Fruit fly (Drosophila melanogaster): ENCODE data around the gene PyK.

The PyK gene

DNA sequence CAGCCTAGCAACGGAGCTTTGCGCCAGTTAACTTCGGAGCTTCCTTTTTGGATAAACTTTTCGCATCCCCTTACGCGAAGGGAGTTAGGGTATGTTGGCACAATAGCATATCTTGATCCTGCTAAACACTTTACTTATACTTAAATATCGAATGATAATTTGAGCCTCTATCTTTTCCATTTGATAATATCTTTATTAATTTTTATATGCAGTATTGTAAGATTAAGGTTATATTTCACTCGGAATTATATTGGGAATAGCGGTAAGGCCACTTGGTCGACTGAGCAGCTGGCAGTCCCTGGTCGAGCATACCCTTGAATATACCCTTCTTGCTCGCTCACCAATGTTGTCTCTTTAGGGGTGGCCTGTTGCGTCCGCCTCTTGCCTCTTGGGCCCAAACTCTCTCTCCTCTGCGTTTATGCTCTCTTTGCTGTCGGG lies 1.5 kb downstream of the PyK start (continued):
- no peak for TF ChIP-seq gro (GFP tag; optimal IDR thresholded peaks at IDR 0.05)
- TF ChIP-seq CG1024 (GFP tag; IDR thresholded peaks at IDR 0.05), result peak; percentile 49
- TF ChIP-seq CG12071 (GFP tag; optimal IDR thresholded peaks at IDR 0.05), result peak; percentile 6
- peak; percentile 52 for TF ChIP-seq NfI (GFP tag; optimal IDR thresholded peaks at IDR 0.05)
- TF ChIP-seq HLH4C (GFP tag; IDR thresholded peaks at IDR 0.05; ENCODE audit: partially characterized antibody), result no peak
- no peak for TF ChIP-seq Gsc (GFP tag; IDR thresholded peaks at IDR 0.05)
- TF ChIP-seq CG7963 (GFP tag; IDR thresholded peaks at IDR 0.05; ENCODE audit: partially characterized antibody), result no peak
- TF ChIP-seq ci (GFP tag; IDR thresholded peaks at IDR 0.05), result peak; percentile 84
- peak; percentile 55; the same call in 1 of the 3 replicates for TF ChIP-seq CG11093 (GFP tag; IDR thresholded peaks at IDR 0.05)
- TF ChIP-seq CG4854 (GFP tag; optimal IDR thresholded peaks at IDR 0.05), result no peak
- TF ChIP-seq Sry-β (GFP tag; optimal IDR thresholded peaks at IDR 0.05), result no peak
- TF ChIP-seq bbx (GFP tag; IDR thresholded peaks at IDR 0.05; ENCODE audit: partially characterized antibody), result no peak
- TF ChIP-seq CG30020 (tag; optimal IDR thresholded peaks at IDR 0.05), result peak; percentile 6
- TF ChIP-seq nau (GFP tag; optimal IDR thresholded peaks at IDR 0.05), result no peak
- peak; percentile 67 for TF ChIP-seq CoRest (tag; optimal IDR thresholded peaks at IDR 0.05)
- peak; percentile 57 for TF ChIP-seq CG18262 (tag; optimal IDR thresholded peaks at IDR 0.05)
- TF ChIP-seq CG33213 (GFP tag; optimal IDR thresholded peaks at IDR 0.05), result no peak
- TF ChIP-seq Neu2 (GFP tag; optimal IDR thresholded peaks at IDR 0.05; ENCODE audit: borderline replicate concordance), result no peak
- no peak for TF ChIP-seq CG8290 (GFP tag; optimal IDR thresholded peaks at IDR 0.05)
- TF ChIP-seq CG8290 (tag; optimal IDR thresholded peaks at IDR 0.05), result no peak
- TF ChIP-seq CG7786 (GFP tag; optimal IDR thresholded peaks at IDR 0.05), result no peak
- no peak for TF ChIP-seq ssp (GFP tag; IDR thresholded peaks at IDR 0.05)
- no peak for TF ChIP-seq Max (GFP tag; optimal IDR thresholded peaks at IDR 0.05)
- TF ChIP-seq CG1603 (tag; optimal IDR thresholded peaks at IDR 0.05), result peak; percentile 34
- TF ChIP-seq fd3F (GFP tag; optimal IDR thresholded peaks at IDR 0.05), result peak; percentile 12
- TF ChIP-seq ATbp (GFP tag; optimal IDR thresholded peaks at IDR 0.05), result peak; percentile 54
- TF ChIP-seq CG34422 (GFP tag; IDR thresholded peaks at IDR 0.05), result peak; percentile 68
- no peak for TF ChIP-seq CG34224 (GFP tag; IDR thresholded peaks at IDR 0.05; ENCODE audit: partially characterized antibody)
- TF ChIP-seq Dip3 (GFP tag; optimal IDR thresholded peaks at IDR 0.05), result no peak
- TF ChIP-seq CG11560 (tag; IDR thresholded peaks at IDR 0.05), result peak; percentile 60; the same call in 2 of the 3 replicates
- no peak for TF ChIP-seq danr (GFP tag; IDR thresholded peaks at IDR 0.05)
- TF ChIP-seq BEAF-32 (GFP tag; optimal IDR thresholded peaks at IDR 0.05), result no peak
- no peak for TF ChIP-seq salm (tag; optimal IDR thresholded peaks at IDR 0.05)
- TF ChIP-seq Eip74EF (GFP tag; optimal IDR thresholded peaks at IDR 0.05), result peak in 1 of 2 experiments; percentile 9
- TF ChIP-seq ken (GFP tag; IDR thresholded peaks at IDR 0.05), result peak; percentile 76
- TF ChIP-seq Kr (GFP tag; optimal IDR thresholded peaks at IDR 0.05), result no peak
- peak; percentile 71 for TF ChIP-seq sisA (GFP tag; IDR thresholded peaks at IDR 0.05)
- TF ChIP-seq Side (GFP tag; optimal IDR thresholded peaks at IDR 0.05), result no peak
- peak; percentile 29 for TF ChIP-seq CG15696 (tag; optimal IDR thresholded peaks at IDR 0.05)
- TF ChIP-seq CG6272 (GFP tag; IDR thresholded peaks at IDR 0.05), result peak; percentile 44
- peak; percentile 80 for TF ChIP-seq CG7556 (GFP tag; optimal IDR thresholded peaks at IDR 0.05)
- peak; percentile 60 for TF ChIP-seq sob (GFP tag; IDR thresholded peaks at IDR 0.05)
- TF ChIP-seq CG16863 (GFP tag; optimal IDR thresholded peaks at IDR 0.05), result no peak
- peak; percentile 24 for TF ChIP-seq CG1647 (GFP tag; optimal IDR thresholded peaks at IDR 0.05)
- TF ChIP-seq so (GFP tag; IDR thresholded peaks at IDR 0.05), result peak; percentile 77; the same call in 2 of the 3 replicates
- TF ChIP-seq CG9932 (GFP tag; IDR thresholded peaks at IDR 0.05), result peak; percentile 82
- peak; percentile 58 for TF ChIP-seq CG17385 (GFP tag; optimal IDR thresholded peaks at IDR 0.05)
- peak in 1 of 3 experiments; percentile 23 for TF ChIP-seq lola (GFP tag; optimal IDR thresholded peaks at IDR 0.05)
- TF ChIP-seq CG17361 (GFP tag; IDR thresholded peaks at IDR 0.05), result peak; percentile 61
- no peak for TF ChIP-seq en (GFP tag; optimal IDR thresholded peaks at IDR 0.05)
- TF ChIP-seq CG6654 (GFP tag; optimal IDR thresholded peaks at IDR 0.05), result no peak

Measured in whole organism, embryonic.